Worm (Caenorhabditis elegans) whole organism, young adult: ENCODE results near the gene maph-1.3.

Experiments
- C17E4.6 ChIP-seq: fragments of 200-800 bp; sonication (Bioruptor generic); IDR thresholded peaks from 2 replicates; pipeline ENCODE4 v1.3.6; 2022; ENCODE audit warnings: missing genetic modification reagents, missing genetic modification characterization, missing compliant biosample characterization
- F22D6.2 ChIP-seq: sonication (generic microtip); optimal IDR thresholded peaks from 2 replicates; lab custom pipeline; 2016; ENCODE audit warnings: mild to moderate bottlenecking, missing genetic modification characterization, missing compliant biosample characterization
- F33H1.4 ChIP-seq: fragments of 200-800 bp; sonication (Bioruptor generic); IDR thresholded peaks from 2 replicates; pipeline ENCODE4 v1.3.6; 2022; ENCODE audit warnings: missing genetic modification reagents, missing genetic modification characterization, missing compliant biosample characterization
- F55B11.4 ChIP-seq: sonication (generic microtip); optimal IDR thresholded peaks from 2 replicates; lab custom pipeline; 2016; ENCODE audit warnings: missing compliant biosample characterization, missing genetic modification characterization, borderline replicate concordance; ENCODE audit not compliant: insufficient read depth
- Y53F4B.3 ChIP-seq: fragments of 200-800 bp; sonication (Bioruptor generic); IDR thresholded peaks from 2 replicates; pipeline ENCODE4 v1.3.6; 2022; ENCODE audit warnings: missing genetic modification reagents, missing genetic modification characterization, missing compliant biosample characterization
- Y95B8A.8 ChIP-seq: fragments of 200-800 bp; sonication (Bioruptor generic); IDR thresholded peaks from 2 replicates; pipeline ENCODE4 v1.3.6; 2022; ENCODE audit warnings: missing genetic modification reagents, missing genetic modification characterization, missing compliant biosample characterization
- ama-1 ChIP-seq, 3 experiments: fragments of 150-350 bp in 1 of 3; sonication (generic microtip) in 2 of 3; optimal IDR thresholded peaks; 2 replicates each; lab custom pipeline; 2014 to 2018; ENCODE audit warnings: missing biosample characterization in 2 of 3, missing genetic modification characterization in 2 of 3, missing genetic modification reagents in 2 of 3
- athp-1 ChIP-seq: sonication (generic microtip); optimal IDR thresholded peaks from 2 replicates; lab custom pipeline; 2017; ENCODE audit warnings: mild to moderate bottlenecking, missing genetic modification characterization, missing compliant biosample characterization
- bed-1 ChIP-seq: fragments of 200-800 bp; sonication (Bioruptor generic); IDR thresholded peaks from 2 replicates; pipeline ENCODE4 v1.3.6; 2022; ENCODE audit warnings: missing genetic modification reagents, missing genetic modification characterization, missing compliant biosample characterization
- bed-2 ChIP-seq: fragments of 200-800 bp; sonication (Bioruptor generic); IDR thresholded peaks from 2 replicates; pipeline ENCODE4 v1.3.6; 2022; ENCODE audit warnings: missing genetic modification reagents, missing genetic modification characterization, missing compliant biosample characterization
- cebp-1 ChIP-seq, 2 experiments: fragments of 200-800 bp in 1 of 2; sonication (Bioruptor generic) in 1 of 2; sonication (generic microtip) in 1 of 2; IDR thresholded peaks in 1 of 2; optimal IDR thresholded peaks in 1 of 2; 2 replicates each; pipeline versions ENCODE4 v1.3.6 to Lab custom; 2017 to 2022; ENCODE audit warnings: missing compliant biosample characterization in 2 of 2, missing genetic modification characterization in 2 of 2, mild to moderate bottlenecking in 1 of 2, missing genetic modification reagents in 1 of 2, moderate library complexity in 1 of 2
- cebp-2 ChIP-seq: fragments of 200-800 bp; sonication (Bioruptor generic); IDR thresholded peaks from 2 replicates; pipeline ENCODE4 v1.3.6; 2022; ENCODE audit warnings: missing genetic modification characterization, missing compliant biosample characterization
- ceh-100 ChIP-seq: fragments of 200-800 bp; sonication (Bioruptor generic); IDR thresholded peaks from 2 replicates; pipeline ENCODE4 v1.3.6; 2022; ENCODE audit warnings: missing genetic modification reagents, missing genetic modification characterization, missing compliant biosample characterization
- ceh-40 ChIP-seq: fragments of 200-800 bp; sonication (Bioruptor generic); IDR thresholded peaks from 2 replicates; pipeline ENCODE4 v1.3.6; 2022; ENCODE audit warnings: missing genetic modification characterization, missing compliant biosample characterization
- ceh-58 ChIP-seq: fragments of 200-800 bp; sonication (Bioruptor generic); IDR thresholded peaks from 2 replicates; pipeline ENCODE4 v1.3.6; 2022; ENCODE audit warnings: missing genetic modification characterization, missing compliant biosample characterization
- ceh-91 ChIP-seq: fragments of 200-800 bp; sonication (Bioruptor generic); IDR thresholded peaks from 2 replicates; pipeline ENCODE4 v1.3.6; 2022; ENCODE audit warnings: missing genetic modification reagents, missing genetic modification characterization, missing compliant biosample characterization
- chd-7 ChIP-seq: sonication (generic microtip); optimal IDR thresholded peaks from 2 replicates; lab custom pipeline; 2016; ENCODE audit warnings: mild to moderate bottlenecking, missing genetic modification characterization, moderate library complexity, missing compliant biosample characterization
- die-1 ChIP-seq: sonication (generic microtip); optimal IDR thresholded peaks from 2 replicates; lab custom pipeline; 2016; ENCODE audit warnings: missing genotype, mild to moderate bottlenecking, missing genetic modification characterization, missing compliant biosample characterization
- dpff-1 ChIP-seq: sonication (generic microtip); optimal IDR thresholded peaks from 2 replicates; lab custom pipeline; 2017; ENCODE audit warnings: mild to moderate bottlenecking, missing genetic modification characterization, missing compliant biosample characterization
- egl-44 ChIP-seq: fragments of 200-800 bp; sonication (Bioruptor generic); IDR thresholded peaks from 2 replicates; pipeline ENCODE4 v1.3.6; 2022; ENCODE audit warnings: missing genetic modification reagents, missing genetic modification characterization, missing compliant biosample characterization
- fkh-3 ChIP-seq: sonication (generic microtip); optimal IDR thresholded peaks from 2 replicates; lab custom pipeline; 2016; ENCODE audit warnings: mild to moderate bottlenecking, missing genetic modification characterization, missing compliant biosample characterization
- hmg-1.2 ChIP-seq: fragments of 200-800 bp; sonication (Bioruptor generic); IDR thresholded peaks from 2 replicates; pipeline ENCODE4 v1.3.6; 2022; ENCODE audit warnings: missing genetic modification reagents, missing genetic modification characterization, missing compliant biosample characterization
- let-607 ChIP-seq, 2 experiments: fragments of 200-800 bp in 1 of 2; sonication (Bioruptor generic) in 1 of 2; sonication (generic microtip) in 1 of 2; optimal IDR thresholded peaks; 2 replicates each; lab custom pipeline; 2016 to 2018; ENCODE audit warnings: mild to moderate bottlenecking in 2 of 2, missing compliant biosample characterization in 2 of 2, missing genetic modification characterization in 2 of 2, moderate library complexity in 2 of 2, missing genotype in 1 of 2
- lin-35 ChIP-seq, 3 experiments: fragments of 150-350 bp in 2 of 3; sonication (generic microtip) in 1 of 3; optimal IDR thresholded peaks; 2 replicates each; lab custom pipeline; 2014 to 2018; ENCODE audit warnings: missing biosample characterization in 3 of 3, missing genetic modification characterization in 3 of 3, missing genetic modification reagents in 3 of 3
- lsy-27 ChIP-seq: sonication (generic microtip); optimal IDR thresholded peaks from 2 replicates; lab custom pipeline; 2017; ENCODE audit warnings: missing genetic modification characterization, mild to moderate bottlenecking, missing compliant biosample characterization, antibody characterized with exemption, missing genotype, borderline replicate concordance; ENCODE audit not compliant: insufficient read depth
- madf-10 ChIP-seq: sonication (generic microtip); optimal IDR thresholded peaks from 2 replicates; lab custom pipeline; 2016; ENCODE audit warnings: mild to moderate bottlenecking, missing genetic modification characterization, missing compliant biosample characterization
- madf-6 ChIP-seq: fragments of 200-800 bp; sonication (Bioruptor generic); IDR thresholded peaks from 2 replicates; pipeline ENCODE4 v1.3.6; 2022; ENCODE audit warnings: missing genetic modification reagents, missing genetic modification characterization, missing compliant biosample characterization
- mel-28 ChIP-seq: sonication (generic microtip); optimal IDR thresholded peaks from 2 replicates; lab custom pipeline; 2016; ENCODE audit warnings: borderline replicate concordance, mild to moderate bottlenecking, missing genetic modification characterization, missing compliant biosample characterization
- mes-4 ChIP-seq: sonication (generic microtip); optimal IDR thresholded peaks from 2 replicates; lab custom pipeline; 2016; ENCODE audit warnings: missing genotype, missing genetic modification characterization, missing compliant biosample characterization
- mxl-1 ChIP-seq: sonication (generic microtip); optimal IDR thresholded peaks from 2 replicates; lab custom pipeline; 2016; ENCODE audit warnings: missing genetic modification characterization, missing compliant biosample characterization
- nfya-2 ChIP-seq: fragments of 200-800 bp; sonication (Bioruptor generic); IDR thresholded peaks from 2 replicates; pipeline ENCODE4 v1.3.6; 2022; ENCODE audit warnings: missing genetic modification reagents, missing genetic modification characterization, missing compliant biosample characterization
- nfyb-1 ChIP-seq: fragments of 200-800 bp; sonication (Bioruptor generic); IDR thresholded peaks from 2 replicates; pipeline ENCODE4 v1.3.6; 2022; ENCODE audit warnings: missing genetic modification reagents, missing genetic modification characterization, missing compliant biosample characterization
- nhr-90 ChIP-seq: sonication (generic microtip); optimal IDR thresholded peaks from 2 replicates; lab custom pipeline; 2016; ENCODE audit warnings: missing genotype, mild to moderate bottlenecking, missing genetic modification characterization, missing compliant biosample characterization
- pbrm-1 ChIP-seq: fragments of 200-800 bp; sonication (Bioruptor generic); IDR thresholded peaks from 2 replicates; pipeline ENCODE4 v1.3.6; 2022; ENCODE audit warnings: missing genetic modification reagents, missing genetic modification characterization, missing compliant biosample characterization
- pha-4 ChIP-seq: fragments of 150-350 bp; sonication (generic microtip); optimal IDR thresholded peaks from 2 replicates; lab custom pipeline; 2014; ENCODE audit warnings: missing biosample characterization, missing genetic modification reagents, missing genetic modification characterization
- rec-8 ChIP-seq, 2 experiments: sonication (generic microtip); optimal IDR thresholded peaks; 2 replicates each; lab custom pipeline; 2016; ENCODE audit warnings: mild to moderate bottlenecking in 2 of 2, missing genetic modification characterization in 2 of 2, missing genetic modification reagents in 2 of 2, missing genotype in 2 of 2, missing biosample characterization in 1 of 2, missing compliant biosample characterization in 1 of 2, moderate library complexity in 1 of 2
- repo-1 ChIP-seq: sonication (generic microtip); optimal IDR thresholded peaks from 2 replicates; lab custom pipeline; 2017; ENCODE audit warnings: mild to moderate bottlenecking, missing genetic modification characterization, missing compliant biosample characterization
- sea-2 ChIP-seq: fragments of 200-800 bp; sonication (Bioruptor generic); IDR thresholded peaks from 2 replicates; pipeline ENCODE4 v1.3.6; 2022; ENCODE audit warnings: missing genetic modification characterization, missing compliant biosample characterization
- snpc-1.1 ChIP-seq: sonication (generic microtip); optimal IDR thresholded peaks from 2 replicates; lab custom pipeline; 2017; ENCODE audit warnings: missing genetic modification characterization, mild to moderate bottlenecking, missing compliant biosample characterization, antibody characterized with exemption, moderate library complexity, missing genotype, missing genetic modification reagents; ENCODE audit not compliant: insufficient read depth
- snpc-1.3 ChIP-seq: sonication (generic microtip); optimal IDR thresholded peaks from 2 replicates; lab custom pipeline; 2017; ENCODE audit warnings: missing genetic modification characterization, mild to moderate bottlenecking, missing compliant biosample characterization, antibody characterized with exemption, moderate library complexity, missing genotype, missing genetic modification reagents; ENCODE audit not compliant: insufficient read depth
- snpc-3.4 ChIP-seq: sonication (generic microtip); optimal IDR thresholded peaks from 2 replicates; lab custom pipeline; 2017; ENCODE audit warnings: missing genetic modification characterization, mild to moderate bottlenecking, missing compliant biosample characterization, antibody characterized with exemption, moderate library complexity, missing genotype, missing genetic modification reagents
- somi-1 ChIP-seq: fragments of 200-800 bp; sonication (Bioruptor generic); optimal IDR thresholded peaks from 2 replicates; lab custom pipeline; 2018; ENCODE audit warnings: mild to moderate bottlenecking, missing genetic modification characterization, missing compliant biosample characterization
- tbp1 ChIP-seq: fragments of 200-800 bp; sonication (Bioruptor generic); optimal IDR thresholded peaks from 2 replicates; lab custom pipeline; 2018; ENCODE audit warnings: mild to moderate bottlenecking, missing genetic modification characterization, missing compliant biosample characterization
- unc-62 ChIP-seq: fragments of 150-350 bp; optimal IDR thresholded peaks from 2 replicates; lab custom pipeline; 2014; ENCODE audit warnings: missing biosample characterization, missing genetic modification reagents, missing genetic modification characterization
- ztf-28 ChIP-seq: fragments of 200-800 bp; sonication (Bioruptor generic); IDR thresholded peaks from 2 replicates; pipeline ENCODE4 v1.3.6; 2022; ENCODE audit warnings: missing genetic modification reagents, missing genetic modification characterization, missing compliant biosample characterization
- ztf-6 ChIP-seq: fragments of 200-800 bp; sonication (Bioruptor generic); IDR thresholded peaks from 2 replicates; pipeline ENCODE4 v1.3.6; 2022; ENCODE audit warnings: missing genetic modification reagents, missing genetic modification characterization, missing compliant biosample characterization

The maph-1.3 gene

ce11 chrIII:3867378-3867904, 22.7 kb downstream of the maph-1.3 start, which contains the start of gene rpl-3 (continued):
- TF ChIP-seq snpc-1.3 (tag; lab: Kevin White, UChicago): peak; percentile 98
- peak; percentile 99 for TF ChIP-seq egl-44 (GFP tag; lab: Robert Waterston, UW)
- peak; percentile 98 for TF ChIP-seq bed-2
- peak; percentile 99 to 100 (median 100) for TF ChIP-seq lin-35 (GFP tag; optimal IDR thresholded peaks at IDR 0.05; lab: Kevin White, UChicago)
- peak; percentile 98 for TF ChIP-seq hmg-1.2
- peak; percentile 98 for TF ChIP-seq die-1 (tag; lab: Kevin White, UChicago)
- peak; percentile 100 for TF ChIP-seq nfyb-1
- peak; percentile 99 for TF ChIP-seq F33H1.4
- peak; percentile 99 for TF ChIP-seq nhr-90 (tag; lab: Kevin White, UChicago)
- peak; percentile 100 for TF ChIP-seq ceh-91 (GFP tag; lab: Robert Waterston, UW)
- peak; percentile 97 for TF ChIP-seq F22D6.2 (tag; lab: Kevin White, UChicago)
- peak; percentile 98 for TF ChIP-seq ceh-58 (GFP tag; lab: Robert Waterston, UW)
- peak; percentile 100 for TF ChIP-seq chd-7 (tag; lab: Kevin White, UChicago)
- no peak for TF ChIP-seq F55B11.4 (tag; lab: Kevin White, UChicago)
- TF ChIP-seq fkh-3 (tag; lab: Kevin White, UChicago): peak; percentile 96
- TF ChIP-seq sea-2 (GFP tag; lab: Robert Waterston, UW): peak; percentile 98
- TF ChIP-seq let-607 (tag; optimal IDR thresholded peaks at IDR 0.05; lab: Kevin White, UChicago): peak; percentile 96 to 97
- peak; percentile 95 to 99 for TF ChIP-seq rec-8 (tag; optimal IDR thresholded peaks at IDR 0.05; lab: Kevin White, UChicago)
- peak; percentile 100 for TF ChIP-seq cebp-2 (GFP tag; lab: Robert Waterston, UW)
- no peak for TF ChIP-seq ama-1 (optimal IDR thresholded peaks at IDR 0.05; lab: Kevin White, UChicago)
- TF ChIP-seq ama-1 (GFP tag; optimal IDR thresholded peaks at IDR 0.05; lab: Kevin White, UChicago): peak; percentile 83 to 92
- TF ChIP-seq Y95B8A.8 (GFP tag; lab: Robert Waterston, UW): peak; percentile 100
- peak; percentile 100 for TF ChIP-seq repo-1
- peak; percentile 100 for TF ChIP-seq athp-1
- TF ChIP-seq dpff-1: peak; percentile 100
- TF ChIP-seq snpc-1.1 (tag; lab: Kevin White, UChicago): peak; percentile 90
- peak; percentile 54 for TF ChIP-seq lsy-27 (tag; lab: Kevin White, UChicago)
- peak; percentile 98 for TF ChIP-seq nfya-2 (GFP tag; lab: Robert Waterston, UW)
- TF ChIP-seq unc-62 (GFP tag; lab: Kevin White, UChicago): peak; percentile 86
- peak; percentile 93 for TF ChIP-seq mes-4 (tag; lab: Kevin White, UChicago)
- peak; percentile 98 for TF ChIP-seq madf-10
- peak; percentile 98 for TF ChIP-seq Y53F4B.3 (GFP tag; lab: Robert Waterston, UW)
- peak; percentile 93 for TF ChIP-seq mel-28 (tag; lab: Kevin White, UChicago)
- peak; percentile 100 for TF ChIP-seq ztf-28 (GFP tag; lab: Robert Waterston, UW)
- TF ChIP-seq ceh-100 (GFP tag; lab: Robert Waterston, UW): peak; percentile 95
- peak; percentile 100 for TF ChIP-seq ztf-6 (GFP tag; lab: Robert Waterston, UW)
- TF ChIP-seq pha-4 (tag; lab: Kevin White, UChicago): peak; percentile 100
- peak; percentile 85 for TF ChIP-seq tbp1
- peak; percentile 99 for TF ChIP-seq madf-6 (GFP tag; lab: Robert Waterston, UW)
- TF ChIP-seq snpc-3.4 (tag; lab: Kevin White, UChicago): peak; percentile 99
- TF ChIP-seq pbrm-1 (GFP tag; lab: Robert Waterston, UW): peak; percentile 100
- peak; percentile 100 for TF ChIP-seq C17E4.6 (GFP tag; lab: Robert Waterston, UW)
- peak; percentile 92 for TF ChIP-seq mxl-1
- peak; percentile 100 for TF ChIP-seq somi-1 (GFP tag; lab: Kevin White, UChicago)
- peak; percentile 98 for TF ChIP-seq cebp-1 (GFP tag; IDR thresholded peaks at IDR 0.05; lab: Robert Waterston, UW)
- TF ChIP-seq cebp-1 (tag; optimal IDR thresholded peaks at IDR 0.05; lab: Kevin White, UChicago): peak; percentile 100
- peak; percentile 96 for TF ChIP-seq ceh-40
- TF ChIP-seq bed-1 (GFP tag; lab: Robert Waterston, UW): peak; percentile 99
